Fruit fly (Drosophila melanogaster): ENCODE measurements around the gene CG31517.

The CG31517 gene

DNA sequence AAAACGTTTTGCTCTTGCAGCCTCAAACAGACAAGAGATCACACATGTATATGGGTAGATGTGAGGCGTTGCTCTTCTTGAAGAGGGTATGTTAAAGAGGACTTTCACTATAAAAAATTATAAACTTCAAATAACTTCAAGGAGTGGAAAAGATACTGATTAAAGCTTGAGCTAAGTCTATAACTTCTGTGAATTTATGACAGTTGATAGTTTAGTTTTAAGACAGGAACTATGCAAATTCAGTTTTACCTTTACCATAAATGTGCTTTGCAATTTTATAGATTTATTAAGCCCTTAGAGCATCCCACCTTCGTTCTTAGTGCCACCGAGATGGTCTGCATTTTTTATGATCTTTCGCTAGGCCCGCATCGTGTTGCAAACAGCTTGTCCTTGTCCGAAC is 31.7 kb upstream of the CG31517 start:
- TF ChIP-seq psq (optimal IDR thresholded peaks at IDR 0.05) = no peak
- no peak for TF ChIP-seq ttk (optimal IDR thresholded peaks at IDR 0.05)
- no peak for TF ChIP-seq Sin3A (optimal IDR thresholded peaks at IDR 0.05)
- TF ChIP-seq insv (optimal IDR thresholded peaks at IDR 0.05) = no peak
- no peak for TF ChIP-seq Myc (optimal IDR thresholded peaks at IDR 0.05)
- no peak for TF ChIP-seq h (optimal IDR thresholded peaks at IDR 0.05)

DNA sequence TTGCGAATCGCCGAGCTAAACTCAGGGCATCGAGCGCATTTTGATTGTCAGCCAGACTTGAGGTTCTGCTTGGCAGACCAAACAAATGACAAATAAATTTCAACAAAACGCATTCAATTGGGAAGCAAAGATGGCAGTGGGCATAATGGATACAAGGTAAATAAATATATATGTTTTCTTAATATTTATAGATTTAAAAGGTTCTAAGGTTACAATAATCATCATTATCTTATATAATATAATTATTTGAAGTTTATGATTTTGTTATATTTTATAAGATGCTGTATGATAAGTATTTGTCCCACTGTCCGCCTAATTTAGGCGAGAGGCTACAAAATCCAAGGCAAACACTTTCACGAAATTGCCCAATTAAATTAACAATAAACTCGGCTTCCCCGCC is 30.2 kb upstream of the CG31517 start:
- no peak for TF ChIP-seq psq (optimal IDR thresholded peaks at IDR 0.05)
- no peak for TF ChIP-seq Sin3A (optimal IDR thresholded peaks at IDR 0.05)
- TF ChIP-seq h (optimal IDR thresholded peaks at IDR 0.05) = no peak
- no peak for TF ChIP-seq Myc (optimal IDR thresholded peaks at IDR 0.05)
- TF ChIP-seq insv (optimal IDR thresholded peaks at IDR 0.05) = no peak
- no peak for TF ChIP-seq ttk (optimal IDR thresholded peaks at IDR 0.05)

DNA sequence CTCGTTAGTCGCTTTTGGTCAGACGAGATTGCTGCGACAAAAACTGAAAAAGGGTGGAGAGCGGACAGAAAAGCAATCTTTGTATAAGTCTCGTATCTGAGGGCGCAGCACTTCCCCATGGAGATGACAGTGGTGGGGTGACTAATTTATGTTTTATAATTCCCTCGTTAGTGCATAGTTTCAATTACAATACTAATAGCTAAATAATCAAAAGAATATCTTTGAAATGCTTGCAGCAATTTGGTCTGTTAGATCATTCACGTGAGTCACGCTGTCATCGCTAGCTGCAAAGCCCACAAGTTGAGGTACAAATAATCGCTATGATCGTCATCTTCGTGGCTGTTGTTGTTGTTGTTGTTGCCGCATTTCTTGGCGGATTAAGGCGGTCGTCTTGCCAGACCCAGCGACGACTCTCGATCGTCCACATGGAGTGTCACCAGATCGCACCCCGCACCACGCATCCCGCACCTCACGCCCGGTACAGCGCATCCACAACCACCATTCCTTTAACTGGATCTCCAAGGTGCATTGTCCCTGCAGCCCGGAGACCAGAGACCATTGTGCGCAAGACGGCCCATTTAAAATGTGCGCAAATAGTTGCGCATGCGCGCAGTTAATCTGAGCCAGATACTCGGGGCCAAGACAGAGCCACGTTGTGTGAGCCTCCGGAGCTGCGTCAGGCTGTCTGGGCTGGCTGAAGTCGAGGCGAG is 26.3 kb upstream of the CG31517 start:
- TF ChIP-seq ttk (optimal IDR thresholded peaks at IDR 0.05) (no peak), Sin3A (optimal IDR thresholded peaks at IDR 0.05) (no peak), insv (optimal IDR thresholded peaks at IDR 0.05) (no peak), Myc (optimal IDR thresholded peaks at IDR 0.05) (no peak), h (optimal IDR thresholded peaks at IDR 0.05) (no peak), psq (optimal IDR thresholded peaks at IDR 0.05) (no peak)

DNA sequence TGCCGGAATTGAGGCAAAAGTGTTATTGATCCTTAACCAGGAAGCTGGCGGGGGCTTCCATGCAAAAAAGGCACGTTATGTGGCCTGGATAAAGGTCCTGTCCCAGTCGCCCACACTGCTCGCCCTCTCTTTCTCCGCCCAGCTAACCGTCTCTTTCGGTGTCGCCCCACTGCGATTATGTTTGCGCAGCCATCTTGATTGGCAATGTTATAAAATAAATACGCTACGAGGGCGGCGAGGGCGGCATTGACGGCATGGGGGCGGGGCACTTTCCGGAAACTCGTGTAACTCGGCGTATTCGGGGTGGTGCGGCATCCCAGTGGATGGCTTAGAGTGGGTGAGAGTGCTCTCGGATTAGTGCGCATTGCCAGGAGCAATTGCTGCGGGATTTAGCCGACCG is 24.6 kb upstream of the CG31517 start:
- TF ChIP-seq h (optimal IDR thresholded peaks at IDR 0.05) = no peak
- TF ChIP-seq Sin3A (optimal IDR thresholded peaks at IDR 0.05) = no peak

DNA sequence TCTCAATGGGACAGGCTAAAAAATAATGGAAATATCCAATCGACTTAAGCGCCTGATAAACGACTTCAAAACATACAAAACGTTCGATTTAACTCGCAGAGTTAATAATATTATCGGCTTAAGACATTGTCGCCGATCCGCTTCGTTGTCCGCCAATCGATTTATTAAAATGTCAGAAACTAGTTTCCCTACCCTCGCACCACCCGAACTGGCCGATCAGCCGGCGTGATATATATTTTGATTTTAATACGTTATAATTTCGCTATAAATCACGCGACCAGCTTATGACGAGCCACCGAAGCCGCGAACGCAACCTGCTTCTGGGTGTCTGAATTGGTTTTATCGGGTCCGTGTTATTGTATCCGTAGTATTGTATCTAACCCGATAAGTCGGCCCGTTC is 20.7 kb upstream of the CG31517 start:
- no peak for TF ChIP-seq Sin3A (optimal IDR thresholded peaks at IDR 0.05)
- TF ChIP-seq insv (optimal IDR thresholded peaks at IDR 0.05) = no peak
- TF ChIP-seq Myc (optimal IDR thresholded peaks at IDR 0.05) = no peak
- TF ChIP-seq ttk (optimal IDR thresholded peaks at IDR 0.05) = no peak
- TF ChIP-seq h (optimal IDR thresholded peaks at IDR 0.05) = no peak
- TF ChIP-seq psq (optimal IDR thresholded peaks at IDR 0.05) = no peak

- TF ChIP-seq h (optimal IDR thresholded peaks at IDR 0.05) (no peak), psq (optimal IDR thresholded peaks at IDR 0.05) (no peak), Myc (optimal IDR thresholded peaks at IDR 0.05) (no peak), insv (optimal IDR thresholded peaks at IDR 0.05) (no peak), ttk (optimal IDR thresholded peaks at IDR 0.05) (no peak), Sin3A (optimal IDR thresholded peaks at IDR 0.05) (no peak)
Observed at dm6 chr3R:13930252-13930651, 18.0 kb upstream of the CG31517 start.

- no peak for TF ChIP-seq h (optimal IDR thresholded peaks at IDR 0.05)
- TF ChIP-seq psq (optimal IDR thresholded peaks at IDR 0.05) = no peak
- TF ChIP-seq insv (optimal IDR thresholded peaks at IDR 0.05) = no peak
- no peak for TF ChIP-seq Sin3A (optimal IDR thresholded peaks at IDR 0.05)
- TF ChIP-seq ttk (optimal IDR thresholded peaks at IDR 0.05) = no peak
- TF ChIP-seq Myc (optimal IDR thresholded peaks at IDR 0.05) = no peak
Observed at dm6 chr3R:13931813-13932212, 16.4 kb upstream of the CG31517 start.

DNA sequence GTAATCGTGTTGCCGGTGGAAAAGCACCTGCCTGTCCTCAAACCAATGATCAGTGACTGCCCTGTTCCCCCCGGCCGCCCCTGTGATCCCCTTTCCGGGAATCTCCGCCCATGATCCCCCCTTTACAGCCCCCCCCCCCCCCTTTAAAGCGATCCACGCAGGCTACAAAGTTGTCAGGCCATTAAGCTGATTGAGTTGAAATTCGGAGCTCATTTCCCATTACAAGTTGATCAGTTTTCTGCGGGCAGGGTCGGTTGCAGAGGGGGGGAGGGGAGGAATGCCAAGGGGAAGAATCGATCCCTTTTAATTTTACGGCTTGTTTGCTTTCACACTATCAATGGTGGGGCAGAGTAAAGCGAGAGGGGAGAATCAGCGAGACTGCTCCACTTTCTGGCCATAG is 14.3 kb upstream of the CG31517 start:
- no peak for TF ChIP-seq psq (optimal IDR thresholded peaks at IDR 0.05)

DNA sequence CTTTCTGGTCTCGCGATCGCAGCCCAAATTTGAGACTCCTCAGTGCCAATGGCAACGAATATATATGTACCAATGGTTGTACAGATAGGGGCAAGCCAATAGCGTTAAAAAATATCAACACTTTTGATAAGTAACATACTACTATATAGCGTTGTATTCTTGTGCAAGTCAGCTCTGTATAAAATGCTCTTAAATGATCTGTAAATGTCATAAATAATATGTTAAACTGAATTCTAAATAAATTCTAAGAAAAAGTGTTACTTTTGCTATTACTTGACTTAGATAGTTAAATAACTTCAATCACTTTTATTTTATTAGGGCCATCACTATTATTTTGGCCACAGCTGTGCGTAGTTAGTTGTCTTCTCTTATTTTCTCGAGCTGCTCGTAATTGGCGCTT is 13.6 kb upstream of the CG31517 start:
- TF ChIP-seq psq (optimal IDR thresholded peaks at IDR 0.05) = no peak
- no peak for TF ChIP-seq Sin3A (optimal IDR thresholded peaks at IDR 0.05)
- no peak for TF ChIP-seq Myc (optimal IDR thresholded peaks at IDR 0.05)
- no peak for TF ChIP-seq insv (optimal IDR thresholded peaks at IDR 0.05)
- TF ChIP-seq h (optimal IDR thresholded peaks at IDR 0.05) = no peak
- no peak for TF ChIP-seq ttk (optimal IDR thresholded peaks at IDR 0.05)

dm6 chr3R:13936309-13936708 is 11.9 kb upstream of the CG31517 start:
- no peak for TF ChIP-seq psq (optimal IDR thresholded peaks at IDR 0.05)
- no peak for TF ChIP-seq insv (optimal IDR thresholded peaks at IDR 0.05)

dm6 chr3R:13939353-13940049 is 8.7 kb upstream of the CG31517 start:
- TF ChIP-seq insv (optimal IDR thresholded peaks at IDR 0.05) = no peak
- no peak for TF ChIP-seq Myc (optimal IDR thresholded peaks at IDR 0.05)
- TF ChIP-seq ttk (optimal IDR thresholded peaks at IDR 0.05) = no peak
- TF ChIP-seq Sin3A (optimal IDR thresholded peaks at IDR 0.05) = no peak
- TF ChIP-seq psq (optimal IDR thresholded peaks at IDR 0.05) = no peak
- no peak for TF ChIP-seq h (optimal IDR thresholded peaks at IDR 0.05)

dm6 chr3R:13941390-13941789 is 6.8 kb upstream of the CG31517 start:
- TF ChIP-seq psq (optimal IDR thresholded peaks at IDR 0.05) = no peak
- TF ChIP-seq insv (optimal IDR thresholded peaks at IDR 0.05) = no peak
- no peak for TF ChIP-seq h (optimal IDR thresholded peaks at IDR 0.05)
- no peak for TF ChIP-seq ttk (optimal IDR thresholded peaks at IDR 0.05)
- no peak for TF ChIP-seq Myc (optimal IDR thresholded peaks at IDR 0.05)
- TF ChIP-seq Sin3A (optimal IDR thresholded peaks at IDR 0.05) = no peak

DNA sequence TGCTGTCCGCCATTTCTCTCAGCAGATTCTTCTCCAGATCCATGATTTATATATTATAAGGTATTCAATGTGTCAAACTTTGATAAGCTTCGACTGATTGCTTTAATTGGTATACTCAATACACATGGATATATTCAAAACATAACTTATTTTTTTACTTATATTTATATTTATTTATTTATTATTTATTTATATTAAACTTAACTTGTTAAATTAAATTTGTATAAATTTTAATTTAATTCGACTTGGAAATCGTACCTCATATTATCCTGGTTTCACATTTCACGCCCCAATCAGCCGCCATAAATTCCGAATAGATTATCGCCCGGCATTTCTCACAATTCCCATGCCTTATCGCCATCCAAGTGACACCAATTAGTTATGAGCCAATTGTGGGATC is 4.9 kb upstream of the CG31517 start, which contains the start of gene Art9:
TSS of gene Art9 (minus strand) at position 101 of the 400 bp plus-strand sequence.
- TF ChIP-seq h (optimal IDR thresholded peaks at IDR 0.05) (no peak), insv (optimal IDR thresholded peaks at IDR 0.05) (no peak), Sin3A (optimal IDR thresholded peaks at IDR 0.05) (no peak), psq (optimal IDR thresholded peaks at IDR 0.05) (no peak), Myc (optimal IDR thresholded peaks at IDR 0.05) (no peak), ttk (optimal IDR thresholded peaks at IDR 0.05) (no peak)
